Fruit fly (Drosophila melanogaster) Kc167 (cell line): ENCODE data around the gene Ip259.

Experiments used
- Myc ChIP-seq: fragments of >200 bp; optimal IDR thresholded peaks from 2 replicates; lab custom pipeline; 2017; ENCODE audit warnings: missing external identifiers
- h ChIP-seq: fragments of >200 bp; optimal IDR thresholded peaks from 3 replicates; lab custom pipeline; 2018; ENCODE audit warnings: missing external identifiers
- psq ChIP-seq: fragments of >200 bp; optimal IDR thresholded peaks from 2 replicates; lab custom pipeline; 2017; ENCODE audit warnings: missing external identifiers

DNA sequence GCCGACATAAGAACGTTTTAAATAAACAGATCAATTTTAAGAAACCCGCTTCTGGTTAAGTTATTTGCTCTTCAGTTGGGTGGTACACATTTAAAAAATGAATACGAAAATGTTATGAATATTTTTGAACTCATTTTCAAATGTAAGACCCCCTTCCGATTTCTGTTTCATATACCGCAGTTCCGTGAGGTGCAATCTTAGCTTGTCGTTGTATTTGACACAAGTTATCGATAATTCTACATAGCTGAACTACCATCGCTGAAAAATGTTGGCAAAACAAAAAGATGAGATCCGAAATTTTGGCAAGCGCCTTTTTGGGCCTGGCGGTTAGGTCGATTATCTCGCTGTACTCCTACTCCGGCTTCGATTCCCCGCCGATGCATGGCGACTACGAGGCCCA lies 28.3 kb upstream of the Ip259 start, which contains the start of gene gny:
- no peak for TF ChIP-seq h (lab: Kevin White, UChicago)
- no peak for TF ChIP-seq Myc
- TF ChIP-seq psq (lab: Kevin White, UChicago): no peak
